Worm (Caenorhabditis elegans) whole organism, L1 larva: ENCODE data around the gene ndub-6.

ENCODE experiments used
- ceh-82 ChIP-seq, 3 experiments: fragments of 150-350 bp in 1 of 3; sonication (generic microtip) in 2 of 3; optimal IDR thresholded peaks; 2 replicates each; lab custom pipeline; 2014 to 2017; ENCODE audit warnings: missing biosample characterization in 3 of 3, missing genetic modification characterization in 3 of 3
- elt-3 ChIP-seq, 6 experiments: fragments of 150-350 bp in 1 of 6; sonication (generic microtip); optimal IDR thresholded peaks; 2 replicates each; lab custom pipeline; 2017 to 2018; ENCODE audit warnings: missing biosample characterization in 6 of 6, missing genetic modification characterization in 6 of 6, inconsistent platforms in 1 of 6
- lin-13 ChIP-seq: fragments of 150-350 bp; optimal IDR thresholded peaks from 2 replicates; lab custom pipeline; 2014; ENCODE audit warnings: missing biosample characterization, missing genetic modification reagents, missing genetic modification characterization
- nhr-12 ChIP-seq: sonication (generic microtip); optimal IDR thresholded peaks from 2 replicates; lab custom pipeline; 2017; ENCODE audit warnings: missing biosample characterization, missing genetic modification characterization
- nhr-47 ChIP-seq: sonication (generic microtip); optimal IDR thresholded peaks from 2 replicates; lab custom pipeline; 2016; ENCODE audit warnings: mild to moderate bottlenecking, missing genetic modification characterization, moderate library complexity, missing compliant biosample characterization
- tlp-1 ChIP-seq: fragments of 150-350 bp; optimal IDR thresholded peaks from 2 replicates; lab custom pipeline; 2014; ENCODE audit warnings: missing biosample characterization, missing genetic modification characterization
- zag-1 ChIP-seq: fragments of 150-350 bp; optimal IDR thresholded peaks from 2 replicates; lab custom pipeline; 2014; ENCODE audit warnings: missing biosample characterization, missing genetic modification characterization

DNA sequence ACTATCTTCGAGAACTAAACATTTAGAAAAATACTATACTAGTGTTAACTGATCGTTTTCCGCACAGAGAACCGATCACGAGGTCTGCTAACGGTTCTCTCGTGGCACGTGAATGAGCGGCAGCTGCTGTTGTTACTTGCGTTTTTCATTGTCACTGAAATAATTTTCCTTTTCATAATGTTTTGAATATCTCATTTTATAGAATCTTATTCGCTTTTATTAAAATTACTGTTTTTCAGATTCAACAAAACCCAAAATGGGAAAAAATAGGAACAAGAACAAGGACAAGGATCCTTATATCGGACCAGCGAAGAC is 15.8 kb upstream of the ndub-6 start, which contains the start of gene F58B3.6:
- TF ChIP-seq elt-3 (tag; optimal IDR thresholded peaks at IDR 0.05; lab: Kevin White, UChicago) (peak in 2 of 6 experiments; percentile 16 to 67), ceh-82 (tag; optimal IDR thresholded peaks at IDR 0.05; lab: Kevin White, UChicago) (no peak), nhr-47 (no peak), lin-13 (GFP tag; lab: Kevin White, UChicago) (no peak), zag-1 (tag; lab: Kevin White, UChicago) (no peak), tlp-1 (no peak), nhr-12 (tag; lab: Kevin White, UChicago) (no peak)
